Fruit fly (Drosophila melanogaster): ENCODE results near the gene Bin1.

Bin1 gene

dm6 chr3R:16231385-16232307 is 42.3 kb upstream of the Bin1 start (continued):
- TF ChIP-seq ap (GFP tag; IDR thresholded peaks at IDR 0.05) (no peak), pita (GFP tag; optimal IDR thresholded peaks at IDR 0.05) (no peak), Ptx1 (GFP tag; IDR thresholded peaks at IDR 0.05) (no peak), trh (GFP tag; optimal IDR thresholded peaks at IDR 0.05) (peak; percentile 8), sug (tag; optimal IDR thresholded peaks at IDR 0.05) (peak; percentile 67), CG17328 (GFP tag; IDR thresholded peaks at IDR 0.05) (no peak), GATAe (GFP tag; conservative IDR thresholded peaks at IDR 0.05) (no peak), CG8359 (GFP tag; optimal IDR thresholded peaks at IDR 0.05; ENCODE audit: borderline replicate concordance) (peak; percentile 63), CG1233 (GFP tag; optimal IDR thresholded peaks at IDR 0.05) (peak; percentile 69), btn (GFP tag; optimal IDR thresholded peaks at IDR 0.05) (peak; percentile 61), crol (GFP tag; IDR thresholded peaks at IDR 0.05) (no peak), CG9609 (GFP tag; optimal IDR thresholded peaks at IDR 0.05) (peak; percentile 71), CG8478 (optimal IDR thresholded peaks at IDR 0.05) (no peak), sr (GFP tag; IDR thresholded peaks at IDR 0.05) (no peak), NK7.1 (GFP tag; optimal IDR thresholded peaks at IDR 0.05) (peak; percentile 17), cas (GFP tag; IDR thresholded peaks at IDR 0.05) (no peak), otp (GFP tag; IDR thresholded peaks at IDR 0.05) (no peak), D19B (GFP tag; optimal IDR thresholded peaks at IDR 0.05) (peak; percentile 43), D (optimal IDR thresholded peaks at IDR 0.05) (no peak), D (GFP tag; optimal IDR thresholded peaks at IDR 0.05) (peak; percentile 73), croc (GFP tag; conservative IDR thresholded peaks at IDR 0.05) (peak; percentile 67), twi (tag; optimal IDR thresholded peaks at IDR 0.05) (peak; percentile 53), Hmr (GFP tag; optimal IDR thresholded peaks at IDR 0.05) (peak; percentile 76), CG17385 (GFP tag; optimal IDR thresholded peaks at IDR 0.05) (peak; percentile 64), CG14441 (GFP tag; IDR thresholded peaks at IDR 0.05) (no peak), CG12659 (GFP tag; optimal IDR thresholded peaks at IDR 0.05) (peak; percentile 76), CG17612 (GFP tag; IDR thresholded peaks at IDR 0.05) (no peak), CG9876 (GFP tag; optimal IDR thresholded peaks at IDR 0.05) (no peak), CG6813 (GFP tag; optimal IDR thresholded peaks at IDR 0.05) (peak; percentile 28), ttk (GFP tag; IDR thresholded peaks at IDR 0.05) (no peak), Drgx (GFP tag; IDR thresholded peaks at IDR 0.05) (no peak), Xrp1 (GFP tag; IDR thresholded peaks at IDR 0.05) (no peak), zfh1 (GFP tag; IDR thresholded peaks at IDR 0.05) (no peak), slp2 (GFP tag; optimal IDR thresholded peaks at IDR 0.05) (peak; percentile 60), Antp (GFP tag; optimal IDR thresholded peaks at IDR 0.05) (peak; percentile 78), tio (GFP tag; optimal IDR thresholded peaks at IDR 0.05) (peak; percentile 68), Ssrp (tag; optimal IDR thresholded peaks at IDR 0.05) (peak; percentile 76), ATbp (GFP tag; optimal IDR thresholded peaks at IDR 0.05) (peak; percentile 73), Dfd (GFP tag; optimal IDR thresholded peaks at IDR 0.05) (no peak), nerfin-2 (GFP tag; IDR thresholded peaks at IDR 0.05; ENCODE audit: partially characterized antibody) (no peak), pan (optimal IDR thresholded peaks at IDR 0.05) (no peak), pan (GFP tag; optimal IDR thresholded peaks at IDR 0.05 in 1 of 2, IDR thresholded peaks at IDR 0.05 in 1 of 2) (no peak), Hey (tag; optimal IDR thresholded peaks at IDR 0.05) (no peak), CG34422 (GFP tag; IDR thresholded peaks at IDR 0.05) (no peak), CG6854 (GFP tag; optimal IDR thresholded peaks at IDR 0.05) (peak; percentile 65), CG2116 (GFP tag; optimal IDR thresholded peaks at IDR 0.05) (peak; percentile 28), scrt (GFP tag; optimal IDR thresholded peaks at IDR 0.05) (peak; percentile 39), CG10565 (GFP tag; optimal IDR thresholded peaks at IDR 0.05) (peak; percentile 5), Dref (GFP tag; IDR thresholded peaks at IDR 0.05) (no peak), CG7928 (GFP tag; optimal IDR thresholded peaks at IDR 0.05) (no peak), Oli (tag; optimal IDR thresholded peaks at IDR 0.05) (peak; percentile 88)
